Fruit fly (Drosophila melanogaster) whole organism, embryonic: Measurements from ENCODE around the gene Oseg1.

ENCODE experiments used
- Bteb2 ChIP-seq: fragments of 200-800 bp; sonication (Bioruptor generic); optimal IDR thresholded peaks from 2 replicates; lab custom pipeline; 2016; ENCODE audit warnings: missing biosample characterization, missing genetic modification characterization
- CG10959 ChIP-seq: fragments of 200-800 bp; sonication (Bioruptor generic); IDR thresholded peaks from 2 replicates; pipeline ENCODE4 v1.3.6; 2022; ENCODE audit warnings: missing biosample characterization, missing genetic modification characterization
- CG11560 ChIP-seq: fragments of 200-800 bp; sonication (Bioruptor generic); IDR thresholded peaks from 3 replicates; pipeline ENCODE4 v1.3.6; 2022; ENCODE audit warnings: missing biosample characterization, missing genetic modification characterization
- CG12219 ChIP-seq: fragments of 200-800 bp; sonication (Bioruptor generic); optimal IDR thresholded peaks from 3 replicates; lab custom pipeline; 2018; ENCODE audit warnings: missing biosample characterization, mild to moderate bottlenecking, missing genetic modification characterization
- CG12299 ChIP-seq: fragments of 200-800 bp; sonication (Bioruptor generic); optimal IDR thresholded peaks from 2 replicates; lab custom pipeline; 2018; ENCODE audit warnings: missing biosample characterization, mild to moderate bottlenecking, missing genetic modification characterization
- CG12659 ChIP-seq: fragments of 200-800 bp; sonication (Bioruptor generic); optimal IDR thresholded peaks from 3 replicates; lab custom pipeline; 2017; ENCODE audit warnings: mild to moderate bottlenecking, missing biosample characterization, missing genetic modification reagents, missing genetic modification characterization
- CG13775 ChIP-seq: fragments of 200-800 bp; sonication (Bioruptor generic); optimal IDR thresholded peaks from 3 replicates; lab custom pipeline; 2017; ENCODE audit warnings: missing biosample characterization, mild to moderate bottlenecking, missing genetic modification characterization
- CG13894 ChIP-seq: fragments of 200-800 bp; sonication (Bioruptor generic); optimal IDR thresholded peaks from 3 replicates; lab custom pipeline; 2018; ENCODE audit warnings: missing biosample characterization, mild to moderate bottlenecking, missing genetic modification characterization, moderate library complexity
- CG14014 ChIP-seq: fragments of 200-800 bp; sonication (Bioruptor generic); IDR thresholded peaks from 2 replicates; pipeline ENCODE4 v1.3.6; 2022; ENCODE audit warnings: missing biosample characterization, missing genetic modification characterization
- CG1792 ChIP-seq: fragments of 200-800 bp; sonication (Bioruptor generic); optimal IDR thresholded peaks from 2 replicates; lab custom pipeline; 2016; ENCODE audit warnings: missing biosample characterization, missing genetic modification characterization
- CG1832 ChIP-seq: fragments of 200-800 bp; sonication (Bioruptor generic); optimal IDR thresholded peaks from 2 replicates; lab custom pipeline; 2017; ENCODE audit warnings: missing biosample characterization, mild to moderate bottlenecking, missing genetic modification characterization, inconsistent platforms
- CG30403 ChIP-seq: fragments of 200-800 bp; sonication (Bioruptor generic); optimal IDR thresholded peaks from 3 replicates; lab custom pipeline; 2016; ENCODE audit warnings: missing biosample characterization, missing genetic modification characterization
- CG34224 ChIP-seq: fragments of 200-800 bp; sonication (Bioruptor generic); IDR thresholded peaks from 3 replicates; pipeline ENCODE4 v1.3.6; 2022; ENCODE audit warnings: missing biosample characterization, missing genetic modification characterization; ENCODE audit not compliant: partially characterized antibody
- CG42726 ChIP-seq: fragments of 200-800 bp; sonication (Bioruptor generic); IDR thresholded peaks from 2 replicates; pipeline ENCODE4 v1.3.6; 2022; ENCODE audit warnings: missing biosample characterization, missing genetic modification characterization; ENCODE audit not compliant: partially characterized antibody
- CG4360 ChIP-seq: fragments of 200-800 bp; sonication (Bioruptor generic); IDR thresholded peaks from 2 replicates; pipeline ENCODE4 v1.3.6; 2022; ENCODE audit warnings: missing biosample characterization, missing genetic modification characterization
- CG4424 ChIP-seq: fragments of 200-800 bp; sonication (Bioruptor generic); optimal IDR thresholded peaks from 3 replicates; lab custom pipeline; 2016; ENCODE audit warnings: missing biosample characterization, missing genetic modification characterization
- CG7556 ChIP-seq: fragments of 200-800 bp; sonication (Bioruptor generic); optimal IDR thresholded peaks from 2 replicates; lab custom pipeline; 2017; ENCODE audit warnings: missing biosample characterization, mild to moderate bottlenecking, missing genetic modification characterization
- CG9797 ChIP-seq: fragments of 200-800 bp; sonication (Bioruptor generic); optimal IDR thresholded peaks from 3 replicates; lab custom pipeline; 2018; ENCODE audit warnings: missing biosample characterization, mild to moderate bottlenecking, missing genetic modification characterization
- Gug ChIP-seq: fragments of 200-800 bp; sonication (Bioruptor generic); IDR thresholded peaks from 4 replicates; pipeline ENCODE4 v1.3.6; 2022; ENCODE audit warnings: missing biosample characterization, missing genetic modification characterization
- H2.0 ChIP-seq: fragments of 200-800 bp; sonication (Bioruptor generic); IDR thresholded peaks from 2 replicates; pipeline ENCODE4 v1.3.6; 2022; ENCODE audit warnings: missing biosample characterization, missing genetic modification characterization
- Mes4 ChIP-seq: fragments of 200-800 bp; sonication (Bioruptor generic); optimal IDR thresholded peaks from 2 replicates; lab custom pipeline; 2016; ENCODE audit warnings: missing biosample characterization, missing genetic modification characterization
- NC2β ChIP-seq: fragments of 200-800 bp; sonication (Bioruptor generic); optimal IDR thresholded peaks from 2 replicates; lab custom pipeline; 2016; ENCODE audit warnings: missing biosample characterization, missing genetic modification characterization
- Pdp1 ChIP-seq, 2 experiments: fragments of 200-800 bp; sonication (Bioruptor generic); optimal IDR thresholded peaks; 3 replicates each; lab custom pipeline; 2016; ENCODE audit warnings: missing biosample characterization in 2 of 2, missing genetic modification characterization in 2 of 2, mild to moderate bottlenecking in 1 of 2, moderate library complexity in 1 of 2
- Scr ChIP-seq: fragments of 200-800 bp; sonication (Bioruptor generic); IDR thresholded peaks from 2 replicates; pipeline ENCODE4 v1.3.6; 2022; ENCODE audit warnings: missing biosample characterization, missing genetic modification characterization; ENCODE audit not compliant: partially characterized antibody
- Sox100B ChIP-seq: fragments of 200-800 bp; sonication (Bioruptor generic); optimal IDR thresholded peaks from 3 replicates; lab custom pipeline; 2018; ENCODE audit warnings: missing biosample characterization, mild to moderate bottlenecking, missing genetic modification characterization
- Ssrp ChIP-seq: fragments of 200-800 bp; sonication (Bioruptor generic); optimal IDR thresholded peaks from 2 replicates; lab custom pipeline; 2018; ENCODE audit warnings: missing biosample characterization, mild to moderate bottlenecking, missing genetic modification characterization, moderate library complexity
- Stat92E ChIP-seq, 3 experiments: fragments of >200 bp in 2 of 3; fragments of 200-800 bp in 1 of 3; sonication (Bioruptor generic) in 1 of 3; optimal IDR thresholded peaks; 2 replicates each; lab custom pipeline; 2017 to 2019; ENCODE audit warnings: missing biosample characterization in 3 of 3, missing genetic modification characterization in 3 of 3, mild to moderate bottlenecking in 1 of 3, moderate library complexity in 1 of 3
- Xbp1 ChIP-seq: fragments of 200-800 bp; sonication (Bioruptor generic); optimal IDR thresholded peaks from 3 replicates; lab custom pipeline; 2016; ENCODE audit warnings: missing biosample characterization, mild to moderate bottlenecking, missing genetic modification characterization
- aop ChIP-seq: fragments of 200-800 bp; sonication (Bioruptor generic); IDR thresholded peaks from 2 replicates; pipeline ENCODE4 v1.3.6; 2022; ENCODE audit warnings: missing biosample characterization, missing genetic modification characterization
- ap ChIP-seq: fragments of 200-800 bp; sonication (Bioruptor generic); IDR thresholded peaks from 2 replicates; pipeline ENCODE4 v1.3.6; 2022; ENCODE audit warnings: missing biosample characterization, missing genetic modification characterization
- ase ChIP-seq: fragments of 200-800 bp; sonication (Bioruptor generic); IDR thresholded peaks from 3 replicates; pipeline ENCODE4 v1.3.6; 2022; ENCODE audit warnings: missing biosample characterization, missing genetic modification characterization
- bcd ChIP-seq: fragments of 200-800 bp; sonication (Bioruptor generic); optimal IDR thresholded peaks from 2 replicates; lab custom pipeline; 2017; ENCODE audit warnings: missing biosample characterization, mild to moderate bottlenecking, missing genetic modification characterization
- chif ChIP-seq, 2 experiments: fragments of 200-800 bp; sonication (Bioruptor generic); optimal IDR thresholded peaks; 3 replicates each; lab custom pipeline; 2016; ENCODE audit warnings: missing biosample characterization in 2 of 2, missing genetic modification characterization in 2 of 2
- crol ChIP-seq: fragments of 200-800 bp; sonication (Bioruptor generic); IDR thresholded peaks from 2 replicates; pipeline ENCODE4 v1.3.6; 2022; ENCODE audit warnings: missing biosample characterization, missing genetic modification characterization
- ewg ChIP-seq: fragments of 200-800 bp; sonication (Bioruptor generic); optimal IDR thresholded peaks from 3 replicates; lab custom pipeline; 2017; ENCODE audit warnings: mild to moderate bottlenecking, missing biosample characterization, missing genetic modification reagents, missing genetic modification characterization
- fd3F ChIP-seq: fragments of 200-800 bp; sonication (Bioruptor generic); optimal IDR thresholded peaks from 2 replicates; lab custom pipeline; 2018; ENCODE audit warnings: missing biosample characterization, mild to moderate bottlenecking, missing genetic modification characterization, moderate library complexity
- klu ChIP-seq: fragments of 200-800 bp; sonication (Bioruptor generic); IDR thresholded peaks from 2 replicates; pipeline ENCODE4 v1.3.6; 2022; ENCODE audit warnings: missing biosample characterization, missing genetic modification characterization
- lbe ChIP-seq: fragments of 200-800 bp; sonication (Bioruptor generic); optimal IDR thresholded peaks from 2 replicates; lab custom pipeline; 2016; ENCODE audit warnings: missing biosample characterization, mild to moderate bottlenecking, missing genetic modification characterization
- lola ChIP-seq, 3 experiments: fragments of >200 bp in 2 of 3; fragments of 200-800 bp in 1 of 3; sonication (Bioruptor generic) in 1 of 3; optimal IDR thresholded peaks; 2 replicates each; lab custom pipeline; 2017 to 2019; ENCODE audit warnings: missing biosample characterization in 3 of 3, missing genetic modification characterization in 3 of 3, mild to moderate bottlenecking in 1 of 3, moderate library complexity in 1 of 3
- nerfin-2 ChIP-seq: fragments of 200-800 bp; sonication (Bioruptor generic); IDR thresholded peaks from 2 replicates; pipeline ENCODE4 v1.3.6; 2022; ENCODE audit warnings: missing biosample characterization, missing genetic modification characterization; ENCODE audit not compliant: partially characterized antibody
- p53 ChIP-seq: fragments of 200-800 bp; sonication (Bioruptor generic); optimal IDR thresholded peaks from 2 replicates; lab custom pipeline; 2016; ENCODE audit warnings: missing biosample characterization, missing genetic modification characterization
- phol ChIP-seq: fragments of 200-800 bp; sonication (Bioruptor generic); optimal IDR thresholded peaks from 3 replicates; lab custom pipeline; 2018; ENCODE audit warnings: missing biosample characterization, mild to moderate bottlenecking, missing genetic modification characterization, moderate library complexity
- seq ChIP-seq: fragments of 200-800 bp; sonication (Bioruptor generic); IDR thresholded peaks from 2 replicates; pipeline ENCODE4 v1.3.6; 2022; ENCODE audit warnings: missing biosample characterization, missing genetic modification characterization
- sim ChIP-seq: fragments of 200-800 bp; sonication (Bioruptor generic); IDR thresholded peaks from 2 replicates; pipeline ENCODE4 v1.3.6; 2022; ENCODE audit warnings: missing biosample characterization, missing genetic modification characterization
- sima ChIP-seq: fragments of 200-800 bp; sonication (Bioruptor generic); optimal IDR thresholded peaks from 2 replicates; lab custom pipeline; 2016; ENCODE audit warnings: missing biosample characterization, missing genetic modification characterization
- tll ChIP-seq, 2 experiments: fragments of 200-800 bp in 1 of 2; fragments of >200 bp in 1 of 2; sonication (Bioruptor generic) in 1 of 2; optimal IDR thresholded peaks; 2 replicates each; lab custom pipeline; 2017 to 2019; ENCODE audit warnings: missing biosample characterization in 2 of 2, missing genetic modification characterization in 2 of 2, mild to moderate bottlenecking in 1 of 2, moderate library complexity in 1 of 2
- zfh1 ChIP-seq: fragments of 200-800 bp; sonication (Bioruptor generic); IDR thresholded peaks from 3 replicates; pipeline ENCODE4 v1.3.6; 2022; ENCODE audit warnings: missing biosample characterization, missing genetic modification characterization

The Oseg1 gene

DNA sequence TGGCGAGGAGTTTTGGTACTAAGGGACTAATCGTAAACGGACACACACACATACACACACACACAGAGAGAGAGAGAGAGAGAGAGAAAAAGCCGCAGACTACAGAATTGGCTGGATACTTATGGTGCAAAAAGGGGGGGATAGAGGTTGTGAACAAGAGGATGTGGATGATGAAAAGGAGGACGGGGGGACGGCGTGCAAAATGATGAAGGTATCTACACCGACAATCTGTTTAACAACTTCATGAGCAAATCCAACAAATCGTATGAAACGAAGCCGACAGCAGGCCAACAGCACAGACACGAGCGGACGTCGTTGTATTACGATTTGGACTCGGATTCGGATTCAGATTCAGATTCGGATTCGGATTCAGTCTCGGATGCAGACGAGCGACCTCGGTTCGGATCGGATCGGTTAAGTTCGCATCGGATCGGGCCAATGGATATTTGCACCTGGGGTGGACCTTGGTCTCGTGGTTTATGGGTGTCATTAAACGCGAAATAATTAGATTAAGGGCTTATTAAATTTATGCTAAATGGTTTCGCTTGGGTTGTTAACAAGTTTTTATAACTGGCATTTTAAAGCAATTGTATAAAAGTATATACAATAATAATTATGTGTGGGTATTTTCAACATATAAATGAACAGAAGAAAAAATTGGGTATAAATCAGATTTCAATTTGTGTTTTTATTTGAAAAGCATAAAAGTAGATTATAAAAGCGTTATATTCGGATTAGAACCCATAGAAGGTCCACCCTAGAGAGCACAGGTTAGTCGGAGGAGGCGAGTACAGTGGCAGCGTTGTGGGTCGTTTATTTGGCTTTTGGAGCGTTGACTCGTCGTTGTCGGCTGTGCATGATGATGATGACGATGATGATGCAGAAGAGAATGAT, 42.6 kb upstream of the Oseg1 start (continued):
- TF ChIP-seq Mes4 (GFP tag; lab: Kevin White, UChicago) (peak; percentile 34), CG11560 (tag; lab: Robert Waterston, UW) (peak; percentile 32; the same call in 1 of the 3 replicates), seq (peak; percentile 84), CG12299 (tag; lab: Kevin White, UChicago) (peak; percentile 89), Ssrp (tag; lab: Kevin White, UChicago) (peak; percentile 78), CG13775 (peak; percentile 85), CG30403 (peak; percentile 91), Sox100B (GFP tag; lab: Kevin White, UChicago) (peak; percentile 95), CG14014 (peak; percentile 85), Scr (no peak), CG1832 (GFP tag; lab: Kevin White, UChicago) (no peak), crol (GFP tag; lab: Robert Waterston, UW) (peak; percentile 80), aop (GFP tag; lab: Robert Waterston, UW) (no peak), CG12219 (peak; percentile 82), CG13894 (tag; lab: Kevin White, UChicago) (peak; percentile 97), Pdp1 (GFP tag; optimal IDR thresholded peaks at IDR 0.05; lab: Kevin White, UChicago) (peak; percentile 57 to 67), lola (GFP tag; optimal IDR thresholded peaks at IDR 0.05; lab: Kevin White, UChicago) (peak in 1 of 3 experiments; percentile 76), Xbp1 (GFP tag; lab: Kevin White, UChicago) (peak; percentile 72), CG7556 (GFP tag; lab: Kevin White, UChicago) (peak; percentile 98), CG34224 (GFP tag; lab: Robert Waterston, UW) (no peak), fd3F (peak; percentile 82), CG12659 (GFP tag; lab: Kevin White, UChicago) (peak; percentile 87), klu (GFP tag; lab: Robert Waterston, UW) (peak; percentile 47; the same call in 1 of the 2 replicates), H2.0 (peak; percentile 63), sim (GFP tag; lab: Robert Waterston, UW) (peak; percentile 47; the same call in 1 of the 2 replicates), CG4360 (peak; percentile 37; the same call in 1 of the 2 replicates), nerfin-2 (GFP tag; lab: Robert Waterston, UW) (no peak), Stat92E (GFP tag; optimal IDR thresholded peaks at IDR 0.05; lab: Kevin White, UChicago) (peak in 1 of 3 experiments; percentile 1), p53 (no peak), phol (tag; lab: Kevin White, UChicago) (peak; percentile 91), Bteb2 (GFP tag; lab: Kevin White, UChicago) (peak; percentile 61), ewg (GFP tag; lab: Kevin White, UChicago) (peak; percentile 67), lbe (GFP tag; lab: Kevin White, UChicago) (peak; percentile 90), bcd (GFP tag; lab: Kevin White, UChicago) (peak; percentile 92), NC2β (no peak), CG4424 (GFP tag; lab: Kevin White, UChicago) (peak; percentile 88), CG1792 (GFP tag; lab: Kevin White, UChicago) (peak; percentile 31), CG9797 (GFP tag; lab: Kevin White, UChicago) (peak; percentile 24), CG10959 (no peak), CG42726 (GFP tag; lab: Robert Waterston, UW) (no peak), sima (GFP tag; lab: Kevin White, UChicago) (no peak), ase (GFP tag; lab: Robert Waterston, UW) (peak; percentile 51; the same call in 1 of the 3 replicates), chif (GFP tag; optimal IDR thresholded peaks at IDR 0.05; lab: Kevin White, UChicago) (peak; percentile 34 to 44), zfh1 (GFP tag; lab: Robert Waterston, UW) (peak; percentile 68), Gug (GFP tag; lab: Robert Waterston, UW) (peak; percentile 86), tll (GFP tag; optimal IDR thresholded peaks at IDR 0.05; lab: Kevin White, UChicago) (no peak), ap (GFP tag; lab: Robert Waterston, UW) (peak; percentile 54)
